Fruit fly (Drosophila melanogaster) S2 (cell line): ENCODE data around the gene CG43219.
A peak's percentile ranks its signal among the peaks of the same experiment; 100 is the strongest.

Source experiments
- CG8478 ChIP-seq: fragments of >200 bp; optimal IDR thresholded peaks from 2 replicates; lab custom pipeline; 2018
- CTCF ChIP-seq, 2 experiments: fragments of >200 bp; optimal IDR thresholded peaks; 2 replicates each; lab custom pipeline; 2018

- no peak for TF ChIP-seq CG8478 (lab: Kevin White, UChicago)
- peak in 1 of 2 experiments; percentile 4 for TF ChIP-seq CTCF (optimal IDR thresholded peaks at IDR 0.05; lab: Kevin White, UChicago)
Measured at dm6 chr3L:21216697-21217291, 3.4 kb upstream of the CG43219 start, which contains the start of the genes Trmt112 and Ilk.
